Worm (Caenorhabditis elegans) whole organism, late embryonic: Measurements from ENCODE around the gene C29F3.3.

Source experiments
- T23F11.4 ChIP-seq: fragments of 200-800 bp; sonication (Bioruptor generic); optimal IDR thresholded peaks from 2 replicates; lab custom pipeline; 2018; ENCODE audit warnings: mild to moderate bottlenecking, missing genetic modification characterization, missing compliant biosample characterization
- Y22D7AL.16 ChIP-seq: sonication (generic microtip); optimal IDR thresholded peaks from 2 replicates; lab custom pipeline; 2016; ENCODE audit warnings: missing genetic modification characterization, missing compliant biosample characterization
- ceh-45 ChIP-seq: fragments of 200-800 bp; sonication (Bioruptor generic); IDR thresholded peaks from 2 replicates; pipeline ENCODE4 v1.3.6; 2022; ENCODE audit warnings: missing genetic modification reagents, missing genetic modification characterization, missing compliant biosample characterization
- lim-6 ChIP-seq: sonication (generic microtip); optimal IDR thresholded peaks from 2 replicates; lab custom pipeline; 2016; ENCODE audit warnings: missing genetic modification characterization, missing compliant biosample characterization
- pha-4 ChIP-seq: fragments of 150-350 bp; optimal IDR thresholded peaks from 2 replicates; lab custom pipeline; 2018; ENCODE audit warnings: missing biosample characterization, missing genetic modification reagents, missing genetic modification characterization
- rnt-1 ChIP-seq: sonication (generic microtip); optimal IDR thresholded peaks from 2 replicates; lab custom pipeline; 2016; ENCODE audit warnings: missing genetic modification characterization, missing compliant biosample characterization
- sdc-2 ChIP-seq: sonication (generic microtip); optimal IDR thresholded peaks from 2 replicates; lab custom pipeline; 2016; ENCODE audit warnings: missing genotype, missing genetic modification characterization, missing compliant biosample characterization
- tbx-2 ChIP-seq: sonication (generic microtip); optimal IDR thresholded peaks from 2 replicates; lab custom pipeline; 2016; ENCODE audit warnings: missing genetic modification characterization, missing compliant biosample characterization
- ttx-3 ChIP-seq: sonication (generic microtip); optimal IDR thresholded peaks from 2 replicates; lab custom pipeline; 2016; ENCODE audit warnings: missing genetic modification reagents, missing genetic modification characterization, missing compliant biosample characterization

DNA sequence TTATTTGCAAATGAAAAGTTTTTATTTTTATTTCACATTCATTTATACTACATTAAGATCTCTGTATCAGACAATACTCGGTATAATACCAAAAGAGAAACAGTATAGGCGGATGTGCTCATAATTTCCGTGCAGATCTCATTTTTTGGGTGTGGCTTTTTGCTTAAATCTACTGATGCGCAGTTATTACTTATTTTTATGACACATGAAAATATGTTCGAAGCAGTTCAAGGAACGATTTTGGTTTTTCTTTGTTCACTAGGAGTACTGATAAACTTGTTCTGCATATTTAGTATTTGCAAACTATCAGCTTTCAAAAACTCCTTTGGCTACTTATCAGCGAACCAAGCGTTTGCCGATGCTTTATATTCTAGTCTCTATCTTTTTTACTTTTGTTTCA, 5.2 kb upstream of the C29F3.3 start, which contains the start of gene srx-58:
- TF ChIP-seq T23F11.4 (GFP tag; lab: Kevin White, UChicago) (no peak), rnt-1 (tag; lab: Kevin White, UChicago) (no peak), pha-4 (tag; lab: Kevin White, UChicago) (no peak), lim-6 (no peak), ttx-3 (tag; lab: Kevin White, UChicago) (no peak), Y22D7AL.16 (tag; lab: Kevin White, UChicago) (no peak), sdc-2 (tag; lab: Kevin White, UChicago) (no peak), tbx-2 (tag; lab: Kevin White, UChicago) (no peak), ceh-45 (GFP tag; lab: Robert Waterston, UW) (no peak)
